Worm (Caenorhabditis elegans) whole organism, late embryonic: ENCODE data around the gene nas-8.

ENCODE experiments used
- lim-6 ChIP-seq: sonication (generic microtip); optimal IDR thresholded peaks from 2 replicates; lab custom pipeline; 2016; ENCODE audit warnings: missing genetic modification characterization, missing compliant biosample characterization
- nhr-11 ChIP-seq: fragments of 150-350 bp; optimal IDR thresholded peaks from 2 replicates; lab custom pipeline; 2014; ENCODE audit warnings: missing biosample characterization, missing genetic modification characterization
- syd-9 ChIP-seq: sonication (generic microtip); optimal IDR thresholded peaks from 2 replicates; lab custom pipeline; 2016; ENCODE audit warnings: mild to moderate bottlenecking, missing genetic modification characterization, moderate library complexity, missing compliant biosample characterization
- tbx-7 ChIP-seq: sonication (generic microtip); optimal IDR thresholded peaks from 2 replicates; lab custom pipeline; 2016; ENCODE audit warnings: missing genotype, missing genetic modification characterization, missing compliant biosample characterization
- unc-86 ChIP-seq: sonication (generic microtip); optimal IDR thresholded peaks from 2 replicates; lab custom pipeline; 2016; ENCODE audit warnings: missing genetic modification characterization, missing compliant biosample characterization

- TF ChIP-seq lim-6 (tag; lab: Kevin White, UChicago) (no peak), nhr-11 (tag; lab: Kevin White, UChicago) (no peak), tbx-7 (tag; lab: Kevin White, UChicago) (no peak), unc-86 (no peak), syd-9 (tag; lab: Kevin White, UChicago) (no peak)
Measured at ce11 chrIV:7099377-7099776, 15.3 kb upstream of the nas-8 start.
